Worm (Caenorhabditis elegans): Measurements from ENCODE around the gene rfl-1.
A peak's percentile ranks its signal among the peaks of the same experiment; 100 is the strongest.

rfl-1 gene

ce11 chrIII:6971662-6972284, 49.2 kb upstream of the rfl-1 start, which contains the start of the genes eef-1A.1 and rfc-4 (continued):
- TF ChIP-seq aly-2 (tag; optimal IDR thresholded peaks at IDR 0.05) (no peak), dmd-4 (tag; optimal IDR thresholded peaks at IDR 0.05) (no peak), lin-11 (tag; optimal IDR thresholded peaks at IDR 0.05) (peak; percentile 98), ceh-82 (tag; optimal IDR thresholded peaks at IDR 0.05) (peak; percentile 81), mab-5 (tag; optimal IDR thresholded peaks at IDR 0.05) (peak; percentile 92), unc-62 (GFP tag; optimal IDR thresholded peaks at IDR 0.05) (no peak), mdl-1 (tag; optimal IDR thresholded peaks at IDR 0.05) (peak in 1 of 2 experiments; percentile 78), unc-55 (GFP tag; optimal IDR thresholded peaks at IDR 0.05) (peak; percentile 99), Y55F3AM.14 (GFP tag; optimal IDR thresholded peaks at IDR 0.05) (peak; percentile 88), lsy-2 (tag; optimal IDR thresholded peaks at IDR 0.05) (peak; percentile 98 to 100), snpc-4 (tag; optimal IDR thresholded peaks at IDR 0.05) (peak; percentile 86), ama-1 (optimal IDR thresholded peaks at IDR 0.05) (peak; percentile 90)

ce11 chrIII:6973682-6974081, 47.3 kb upstream of the rfl-1 start, which contains the start of gene F31E3.2:
F31E3.2 (plus strand) TSS chrIII:6973982.
- TF ChIP-seq peb-1 (tag; optimal IDR thresholded peaks at IDR 0.05) (no peak), gmeb-1 (tag; optimal IDR thresholded peaks at IDR 0.05) (no peak), sma-3 (GFP tag; optimal IDR thresholded peaks at IDR 0.05) (no peak), nhr-237 (tag; optimal IDR thresholded peaks at IDR 0.05) (no peak), ZK546.5 (tag; optimal IDR thresholded peaks at IDR 0.05) (no peak), mdl-1 (tag; optimal IDR thresholded peaks at IDR 0.05) (no peak), unc-55 (GFP tag; optimal IDR thresholded peaks at IDR 0.05) (peak; percentile 40), nhr-129 (tag; optimal IDR thresholded peaks at IDR 0.05) (no peak), lsy-2 (tag; optimal IDR thresholded peaks at IDR 0.05) (peak in 1 of 2 experiments; percentile 27), C34F6.9 (tag; optimal IDR thresholded peaks at IDR 0.05) (peak; percentile 40), ama-1 (optimal IDR thresholded peaks at IDR 0.05) (no peak), lin-39 (tag; optimal IDR thresholded peaks at IDR 0.05) (no peak), ztf-4 (tag; optimal IDR thresholded peaks at IDR 0.05) (no peak), nhr-23 (tag; optimal IDR thresholded peaks at IDR 0.05) (no peak), blmp-1 (tag; optimal IDR thresholded peaks at IDR 0.05; ENCODE audit: insufficient read depth) (no peak), snpc-4 (tag; optimal IDR thresholded peaks at IDR 0.05) (no peak), nhr-11 (tag; optimal IDR thresholded peaks at IDR 0.05) (no peak), nhr-77 (tag; optimal IDR thresholded peaks at IDR 0.05) (no peak), sem-4 (tag; optimal IDR thresholded peaks at IDR 0.05) (no peak), nhr-6 (tag; optimal IDR thresholded peaks at IDR 0.05) (no peak), skn-1 (tag; optimal IDR thresholded peaks at IDR 0.05) (no peak)

- TF ChIP-seq ztf-11 (tag; optimal IDR thresholded peaks at IDR 0.05) (no peak), sma-9 (GFP tag; optimal IDR thresholded peaks at IDR 0.05) (no peak), sma-9 (tag; optimal IDR thresholded peaks at IDR 0.05) (no peak), nhr-10 (tag; optimal IDR thresholded peaks at IDR 0.05) (no peak), lin-39 (tag; optimal IDR thresholded peaks at IDR 0.05) (no peak), ztf-1 (GFP tag; conservative IDR thresholded peaks at IDR 0.05) (no peak), nhr-23 (tag; optimal IDR thresholded peaks at IDR 0.05) (no peak), ztf-4 (tag; optimal IDR thresholded peaks at IDR 0.05) (no peak), snpc-4 (tag; optimal IDR thresholded peaks at IDR 0.05) (no peak)
Observed at ce11 chrIII:6974952-6975351, 46.1 kb upstream of the rfl-1 start.

- no peak for TF ChIP-seq mbf-1 (tag; optimal IDR thresholded peaks at IDR 0.05)
- no peak for TF ChIP-seq Y55F3AM.14 (GFP tag; optimal IDR thresholded peaks at IDR 0.05)
- peak; percentile 27 for TF ChIP-seq zag-1 (tag; optimal IDR thresholded peaks at IDR 0.05)
- peak; percentile 71 for TF ChIP-seq F13H6.1 (tag; optimal IDR thresholded peaks at IDR 0.05)
- TF ChIP-seq ceh-82 (tag; optimal IDR thresholded peaks at IDR 0.05), result no peak
- peak; percentile 29 for TF ChIP-seq lin-13 (GFP tag; optimal IDR thresholded peaks at IDR 0.05)
- TF ChIP-seq sem-4 (tag; optimal IDR thresholded peaks at IDR 0.05), result peak; percentile 69
- peak; percentile 88 for TF ChIP-seq nhr-129 (tag; optimal IDR thresholded peaks at IDR 0.05)
- TF ChIP-seq ama-1 (optimal IDR thresholded peaks at IDR 0.05), result peak; percentile 23
- no peak for TF ChIP-seq snpc-4 (tag; optimal IDR thresholded peaks at IDR 0.05)
- TF ChIP-seq nhr-25 (tag; optimal IDR thresholded peaks at IDR 0.05), result peak; percentile 86
- peak; percentile 94 for TF ChIP-seq C34F6.9 (tag; optimal IDR thresholded peaks at IDR 0.05)
- no peak for TF ChIP-seq nhr-23 (tag; optimal IDR thresholded peaks at IDR 0.05)
- TF ChIP-seq blmp-1 (tag; optimal IDR thresholded peaks at IDR 0.05; ENCODE audit: insufficient read depth), result peak; percentile 64
- no peak for TF ChIP-seq ZK546.5 (tag; optimal IDR thresholded peaks at IDR 0.05)
- peak; percentile 52 to 89 for TF ChIP-seq lsy-2 (tag; optimal IDR thresholded peaks at IDR 0.05)
- no peak for TF ChIP-seq gmeb-1 (tag; optimal IDR thresholded peaks at IDR 0.05)
- TF ChIP-seq nhr-12 (tag; optimal IDR thresholded peaks at IDR 0.05), result no peak
- TF ChIP-seq lin-39 (tag; optimal IDR thresholded peaks at IDR 0.05), result peak; percentile 59
- no peak for TF ChIP-seq R02D3.7 (tag; optimal IDR thresholded peaks at IDR 0.05)
- peak; percentile 80 for TF ChIP-seq nhr-21 (tag; optimal IDR thresholded peaks at IDR 0.05)
- TF ChIP-seq nhr-11 (tag; optimal IDR thresholded peaks at IDR 0.05), result no peak
- TF ChIP-seq elt-3 (tag; optimal IDR thresholded peaks at IDR 0.05), result no peak
- TF ChIP-seq mab-5 (tag; optimal IDR thresholded peaks at IDR 0.05), result peak; percentile 75
- TF ChIP-seq ztf-1 (GFP tag; conservative IDR thresholded peaks at IDR 0.05), result no peak
- peak; percentile 50 for TF ChIP-seq egl-27 (tag; optimal IDR thresholded peaks at IDR 0.05)
- TF ChIP-seq lin-11 (tag; optimal IDR thresholded peaks at IDR 0.05), result peak; percentile 15
- no peak for TF ChIP-seq nhr-77 (tag; optimal IDR thresholded peaks at IDR 0.05)
- TF ChIP-seq ztf-11 (tag; optimal IDR thresholded peaks at IDR 0.05), result no peak
- TF ChIP-seq ceh-16 (tag; optimal IDR thresholded peaks at IDR 0.05), result no peak
- TF ChIP-seq skn-1 (tag; optimal IDR thresholded peaks at IDR 0.05), result no peak
Observed at ce11 chrIII:6978875-6979274, 42.1 kb upstream of the rfl-1 start.
